Worm (Caenorhabditis elegans) whole organism, L3 larva: Measurements from ENCODE around the gene fnta-1.
A peak's percentile ranks its signal among the peaks of the same experiment; 100 is the strongest.

ENCODE experiments used
- R02D3.7 ChIP-seq: fragments of 150-350 bp; optimal IDR thresholded peaks from 2 replicates; lab custom pipeline; 2014; ENCODE audit warnings: missing biosample characterization, missing genetic modification characterization
- ZK546.5 ChIP-seq: sonication (generic microtip); optimal IDR thresholded peaks from 2 replicates; lab custom pipeline; 2017; ENCODE audit warnings: missing biosample characterization, missing genetic modification characterization
- ama-1 ChIP-seq: fragments of 150-350 bp; optimal IDR thresholded peaks from 2 replicates; lab custom pipeline; 2018
- ceh-16 ChIP-seq: sonication (generic microtip); optimal IDR thresholded peaks from 2 replicates; lab custom pipeline; 2017; ENCODE audit warnings: missing biosample characterization, missing genetic modification characterization
- ceh-28 ChIP-seq: fragments of 150-350 bp; optimal IDR thresholded peaks from 2 replicates; lab custom pipeline; 2014; ENCODE audit warnings: missing biosample characterization, missing genetic modification reagents, missing genetic modification characterization
- ceh-82 ChIP-seq: fragments of 150-350 bp; optimal IDR thresholded peaks from 2 replicates; lab custom pipeline; 2014; ENCODE audit warnings: missing biosample characterization, missing genetic modification characterization
- daf-12 ChIP-seq: fragments of 150-350 bp; optimal IDR thresholded peaks from 2 replicates; lab custom pipeline; 2014; ENCODE audit warnings: missing biosample characterization, missing genetic modification reagents, missing genetic modification characterization
- egl-27 ChIP-seq: sonication (generic microtip); optimal IDR thresholded peaks from 4 replicates; lab custom pipeline; 2017; ENCODE audit warnings: missing biosample characterization, missing genetic modification reagents, missing genetic modification characterization
- egl-5 ChIP-seq: fragments of 150-350 bp; optimal IDR thresholded peaks from 2 replicates; lab custom pipeline; 2017; ENCODE audit warnings: missing biosample characterization, missing genetic modification reagents, missing genetic modification characterization, inconsistent platforms
- elt-1 ChIP-seq: fragments of 150-350 bp; optimal IDR thresholded peaks from 2 replicates; lab custom pipeline; 2014; ENCODE audit warnings: missing biosample characterization, missing genetic modification characterization
- elt-2 ChIP-seq: sonication (generic microtip); optimal IDR thresholded peaks from 2 replicates; lab custom pipeline; 2016; ENCODE audit warnings: missing genetic modification reagents, mild to moderate bottlenecking, missing genetic modification characterization, missing compliant biosample characterization
- elt-3 ChIP-seq, 3 experiments: fragments of 150-350 bp in 1 of 3; sonication (generic microtip) in 2 of 3; optimal IDR thresholded peaks; 2 replicates in 2 of 3; 4 replicates in 1 of 3; lab custom pipeline; 2014 to 2017; ENCODE audit warnings: missing biosample characterization in 3 of 3, missing genetic modification characterization in 3 of 3
- fkh-10 ChIP-seq: sonication (generic microtip); optimal IDR thresholded peaks from 2 replicates; lab custom pipeline; 2017; ENCODE audit warnings: missing biosample characterization, missing genetic modification reagents, missing genetic modification characterization
- fos-1 ChIP-seq: fragments of 150-350 bp; optimal IDR thresholded peaks from 2 replicates; lab custom pipeline; 2014; ENCODE audit warnings: missing biosample characterization, missing genetic modification characterization
- hmg-11 ChIP-seq: sonication (generic microtip); optimal IDR thresholded peaks from 2 replicates; lab custom pipeline; 2016; ENCODE audit warnings: missing genetic modification characterization, missing compliant biosample characterization
- jun-1 ChIP-seq: fragments of 150-350 bp; optimal IDR thresholded peaks from 2 replicates; lab custom pipeline; 2014; ENCODE audit warnings: missing biosample characterization, missing genetic modification reagents, missing genetic modification characterization
- lin-15B ChIP-seq: fragments of 150-350 bp; optimal IDR thresholded peaks from 2 replicates; lab custom pipeline; 2014; ENCODE audit warnings: missing biosample characterization, missing genetic modification characterization
- lin-39 ChIP-seq: fragments of 150-350 bp; optimal IDR thresholded peaks from 2 replicates; lab custom pipeline; 2018; ENCODE audit warnings: missing biosample characterization, missing genetic modification reagents, missing genetic modification characterization
- mdl-1 ChIP-seq: fragments of 150-350 bp; optimal IDR thresholded peaks from 2 replicates; lab custom pipeline; 2014; ENCODE audit warnings: missing biosample characterization, missing genetic modification characterization
- nfya-1 ChIP-seq: sonication (generic microtip); optimal IDR thresholded peaks from 2 replicates; lab custom pipeline; 2017; ENCODE audit warnings: missing genetic modification characterization, mild to moderate bottlenecking, missing compliant biosample characterization, antibody characterized with exemption, moderate library complexity; ENCODE audit not compliant: insufficient read depth
- nhr-12 ChIP-seq: fragments of 150-350 bp; optimal IDR thresholded peaks from 2 replicates; lab custom pipeline; 2014; ENCODE audit warnings: missing biosample characterization, missing genetic modification characterization
- nhr-23 ChIP-seq: fragments of 150-350 bp; optimal IDR thresholded peaks from 2 replicates; lab custom pipeline; 2014; ENCODE audit warnings: missing biosample characterization, missing genetic modification reagents, missing genetic modification characterization
- nhr-25 ChIP-seq: sonication (generic microtip); optimal IDR thresholded peaks from 2 replicates; lab custom pipeline; 2017; ENCODE audit warnings: missing biosample characterization, missing genetic modification characterization
- nhr-28 ChIP-seq: fragments of 150-350 bp; optimal IDR thresholded peaks from 2 replicates; lab custom pipeline; 2014; ENCODE audit warnings: missing biosample characterization, missing genetic modification characterization
- nhr-43 ChIP-seq: sonication (generic microtip); optimal IDR thresholded peaks from 2 replicates; lab custom pipeline; 2016; ENCODE audit warnings: mild to moderate bottlenecking, missing genetic modification characterization, missing compliant biosample characterization; ENCODE audit not compliant: poor library complexity, severe bottlenecking
- nhr-77 ChIP-seq: fragments of 150-350 bp; optimal IDR thresholded peaks from 2 replicates; lab custom pipeline; 2014; ENCODE audit warnings: missing biosample characterization, missing genetic modification characterization
- pha-4 ChIP-seq: fragments of 150-350 bp; optimal IDR thresholded peaks from 2 replicates; lab custom pipeline; 2014; ENCODE audit warnings: missing biosample characterization, missing genetic modification reagents, missing genetic modification characterization
- pqm-1 ChIP-seq: fragments of 150-350 bp; optimal IDR thresholded peaks from 2 replicates; lab custom pipeline; 2017; ENCODE audit warnings: missing biosample characterization, missing genetic modification characterization, inconsistent platforms
- skn-1 ChIP-seq: fragments of 150-350 bp; optimal IDR thresholded peaks from 2 replicates; lab custom pipeline; 2014; ENCODE audit warnings: missing biosample characterization, missing genetic modification characterization
- snpc-4 ChIP-seq: fragments of 150-350 bp; optimal IDR thresholded peaks from 2 replicates; lab custom pipeline; 2014; ENCODE audit warnings: missing biosample characterization, missing genetic modification characterization
- unc-39 ChIP-seq: sonication (generic microtip); optimal IDR thresholded peaks from 4 replicates; lab custom pipeline; 2017; ENCODE audit warnings: missing biosample characterization, missing genetic modification characterization
- unc-62 ChIP-seq: fragments of 150-350 bp; sonication (generic microtip); optimal IDR thresholded peaks from 4 replicates; lab custom pipeline; 2014; ENCODE audit warnings: missing biosample characterization, missing genetic modification reagents, missing genetic modification characterization
- zag-1 ChIP-seq: fragments of 150-350 bp; optimal IDR thresholded peaks from 2 replicates; lab custom pipeline; 2014; ENCODE audit warnings: missing biosample characterization, missing genetic modification characterization
- ztf-11 ChIP-seq: fragments of 150-350 bp; optimal IDR thresholded peaks from 2 replicates; lab custom pipeline; 2014; ENCODE audit warnings: missing biosample characterization, missing genetic modification characterization

The fnta-1 gene

ce11 chrIV:255379-255857, 15.3 kb upstream of the fnta-1 start, which contains the start of gene rcat-1 (continued):
- peak; percentile 70 for TF ChIP-seq skn-1
- peak; percentile 48 for TF ChIP-seq ceh-82 (tag; lab: Kevin White, UChicago)
- peak; percentile 59 for TF ChIP-seq ceh-28 (tag; lab: Kevin White, UChicago)
- TF ChIP-seq fos-1 (tag; lab: Kevin White, UChicago), result no peak
- TF ChIP-seq lin-39 (tag; lab: Kevin White, UChicago), result peak; percentile 88
- no peak for TF ChIP-seq elt-1 (tag; lab: Kevin White, UChicago)
- TF ChIP-seq nhr-25 (tag; lab: Kevin White, UChicago), result peak; percentile 77
- TF ChIP-seq unc-39 (tag; lab: Kevin White, UChicago), result no peak
- TF ChIP-seq ama-1 (lab: Kevin White, UChicago), result peak; percentile 55

DNA sequence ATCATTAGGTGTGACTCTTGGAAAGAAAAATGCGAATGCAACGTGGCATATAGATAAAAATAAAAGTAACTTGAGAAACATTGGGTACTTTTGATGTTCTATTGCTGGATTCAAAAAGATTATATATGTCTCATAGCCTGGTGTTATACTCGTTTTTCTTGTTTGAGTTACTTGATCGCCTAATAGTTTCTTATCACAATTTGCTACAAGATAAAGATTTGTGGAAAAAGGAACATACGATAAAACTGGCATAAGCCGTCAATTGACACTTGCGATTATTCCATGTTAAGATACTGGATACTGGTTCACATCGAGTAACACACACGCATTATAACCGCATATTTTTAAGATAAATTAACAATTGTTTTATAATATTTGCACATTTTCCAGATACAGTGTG, 12.3 kb upstream of the fnta-1 start, which contains the start of gene grl-19:
Gene grl-19, minus strand, starts transcription at position 101 of the 400 bp plus-strand sequence.
- TF ChIP-seq unc-62 (no peak), ama-1 (lab: Kevin White, UChicago) (no peak), lin-39 (tag; lab: Kevin White, UChicago) (no peak), nhr-77 (tag; lab: Kevin White, UChicago) (no peak), ceh-82 (tag; lab: Kevin White, UChicago) (no peak), R02D3.7 (tag; lab: Kevin White, UChicago) (no peak), ceh-16 (tag; lab: Kevin White, UChicago) (no peak), nhr-28 (tag; lab: Kevin White, UChicago) (no peak), egl-5 (tag; lab: Kevin White, UChicago) (no peak), hmg-11 (tag; lab: Kevin White, UChicago) (no peak), elt-3 (tag; optimal IDR thresholded peaks at IDR 0.05; lab: Kevin White, UChicago) (no peak)

DNA sequence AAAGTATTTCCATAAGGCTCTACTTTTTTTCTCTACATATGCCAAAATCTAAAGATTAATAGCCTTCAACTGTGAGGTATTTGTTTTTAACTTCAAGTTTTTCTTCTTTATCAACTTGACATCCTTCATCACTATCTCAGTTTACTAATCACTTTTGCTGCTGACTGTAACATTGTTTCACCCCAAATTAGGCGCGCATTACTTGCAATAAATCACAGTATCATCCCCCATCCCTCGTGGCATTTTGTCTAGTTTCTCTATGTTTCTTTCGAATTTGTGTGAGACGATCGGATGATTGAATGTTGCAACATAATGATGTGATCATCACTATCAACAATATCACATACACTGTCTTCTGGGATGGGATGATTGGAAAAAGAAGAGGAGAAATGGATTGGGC, 7.4 kb upstream of the fnta-1 start:
- no peak for TF ChIP-seq elt-2 (tag; lab: Kevin White, UChicago)
- TF ChIP-seq daf-12 (tag; lab: Kevin White, UChicago), result no peak
- peak; percentile 78 for TF ChIP-seq nhr-23 (tag; lab: Kevin White, UChicago)
- peak; percentile 69 for TF ChIP-seq nhr-43
- peak; percentile 87 for TF ChIP-seq nhr-25 (tag; lab: Kevin White, UChicago)
- no peak for TF ChIP-seq egl-27
- TF ChIP-seq ceh-82 (tag; lab: Kevin White, UChicago), result no peak
- no peak for TF ChIP-seq zag-1 (tag; lab: Kevin White, UChicago)
- TF ChIP-seq mdl-1 (tag; lab: Kevin White, UChicago), result peak; percentile 88
- TF ChIP-seq nfya-1, result no peak
- TF ChIP-seq pha-4 (tag; lab: Kevin White, UChicago), result no peak
- no peak for TF ChIP-seq ZK546.5 (tag; lab: Kevin White, UChicago)
- no peak for TF ChIP-seq fkh-10 (GFP tag; lab: Kevin White, UChicago)
- TF ChIP-seq elt-3 (tag; optimal IDR thresholded peaks at IDR 0.05; lab: Kevin White, UChicago), result peak in 2 of 3 experiments; percentile 61 to 65

- peak; percentile 44 for TF ChIP-seq nhr-25 (tag; lab: Kevin White, UChicago)
- TF ChIP-seq lin-15B, result no peak
- TF ChIP-seq ZK546.5 (tag; lab: Kevin White, UChicago), result no peak
- no peak for TF ChIP-seq fkh-10 (GFP tag; lab: Kevin White, UChicago)
- TF ChIP-seq ztf-11 (tag; lab: Kevin White, UChicago), result no peak
- no peak for TF ChIP-seq unc-39 (tag; lab: Kevin White, UChicago)
- TF ChIP-seq pqm-1 (tag; lab: Kevin White, UChicago), result no peak
- TF ChIP-seq ceh-16 (tag; lab: Kevin White, UChicago), result no peak
- TF ChIP-seq skn-1, result no peak
These were observed 4.7 kb upstream of the fnta-1 start, which contains the start of gene aass-1 for ce11 chrIV:244843-245242. Gene aass-1, plus strand, starts transcription at chrIV:245143.

- TF ChIP-seq nhr-12 (tag; lab: Kevin White, UChicago) (no peak), daf-12 (tag; lab: Kevin White, UChicago) (no peak), snpc-4 (tag; lab: Kevin White, UChicago) (no peak), unc-39 (tag; lab: Kevin White, UChicago) (no peak), R02D3.7 (tag; lab: Kevin White, UChicago) (no peak), ceh-82 (tag; lab: Kevin White, UChicago) (no peak), skn-1 (no peak), egl-5 (tag; lab: Kevin White, UChicago) (no peak), elt-1 (tag; lab: Kevin White, UChicago) (no peak), ceh-16 (tag; lab: Kevin White, UChicago) (no peak), jun-1 (tag; lab: Kevin White, UChicago) (no peak)
These were observed 4.2 kb upstream of the fnta-1 start for ce11 chrIV:244278-244677.
